Fruit fly (Drosophila melanogaster) whole organism, wandering third instar larva: ENCODE results near the gene CG13810.

Experiments used
- Jra ChIP-seq: sonication (Bioruptor generic); optimal IDR thresholded peaks from 2 replicates; lab custom pipeline; 2016; ENCODE audit warnings: missing biosample characterization, missing genetic modification characterization
- Vsx2 ChIP-seq: fragments of 200-300, 225-300 bp; sonication (Bioruptor generic); optimal IDR thresholded peaks from 2 replicates; lab custom pipeline; 2018; ENCODE audit warnings: missing biosample characterization, missing genetic modification characterization; ENCODE audit not compliant: partially characterized antibody
- dsf ChIP-seq: sonication (Bioruptor generic); optimal IDR thresholded peaks from 2 replicates; lab custom pipeline; 2016; ENCODE audit warnings: missing biosample characterization, missing genetic modification characterization, borderline replicate concordance
- h ChIP-seq: fragments of 200-800 bp; sonication (Bioruptor generic); optimal IDR thresholded peaks from 3 replicates; lab custom pipeline; 2016; ENCODE audit warnings: missing biosample characterization, mild to moderate bottlenecking, missing genetic modification characterization
- lola ChIP-seq: fragments of >200 bp; optimal IDR thresholded peaks from 2 replicates; lab custom pipeline; 2017; ENCODE audit warnings: missing biosample characterization, missing genetic modification characterization
- pan ChIP-seq: fragments of >200 bp; optimal IDR thresholded peaks from 2 replicates; lab custom pipeline; 2017
- woc ChIP-seq: sonication (Bioruptor generic); optimal IDR thresholded peaks from 2 replicates; lab custom pipeline; 2016; ENCODE audit warnings: missing biosample characterization, mild to moderate bottlenecking, missing genetic modification characterization

DNA sequence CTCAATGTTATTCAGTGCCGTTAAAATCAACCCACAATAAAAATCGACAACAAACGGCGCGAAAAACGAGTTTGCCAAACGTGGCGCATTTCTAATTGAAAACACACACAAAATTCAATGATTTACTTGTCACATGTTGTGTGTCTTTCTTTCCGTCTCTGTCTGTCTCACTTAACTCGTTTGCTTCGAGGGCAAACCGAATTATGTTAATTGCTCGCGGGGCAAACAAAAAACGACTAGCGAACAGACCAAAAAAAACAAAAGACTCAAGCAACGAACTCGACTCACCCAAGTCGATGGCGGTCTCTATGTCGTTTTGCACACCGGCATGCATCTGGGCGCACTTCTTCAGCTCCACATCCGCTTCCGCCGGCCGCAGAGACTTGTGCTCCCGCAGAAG is 25.9 kb upstream of the CG13810 start:
- TF ChIP-seq pan (no peak), Jra (GFP tag; lab: Kevin White, UChicago) (no peak), lola (no peak), Vsx2 (no peak), dsf (no peak), woc (GFP tag; lab: Kevin White, UChicago) (no peak), h (no peak)
